Fruit fly (Drosophila melanogaster): ENCODE measurements around the gene CG14692.
A peak's percentile ranks its signal among the peaks of the same experiment; 100 is the strongest.

The CG14692 gene

DNA sequence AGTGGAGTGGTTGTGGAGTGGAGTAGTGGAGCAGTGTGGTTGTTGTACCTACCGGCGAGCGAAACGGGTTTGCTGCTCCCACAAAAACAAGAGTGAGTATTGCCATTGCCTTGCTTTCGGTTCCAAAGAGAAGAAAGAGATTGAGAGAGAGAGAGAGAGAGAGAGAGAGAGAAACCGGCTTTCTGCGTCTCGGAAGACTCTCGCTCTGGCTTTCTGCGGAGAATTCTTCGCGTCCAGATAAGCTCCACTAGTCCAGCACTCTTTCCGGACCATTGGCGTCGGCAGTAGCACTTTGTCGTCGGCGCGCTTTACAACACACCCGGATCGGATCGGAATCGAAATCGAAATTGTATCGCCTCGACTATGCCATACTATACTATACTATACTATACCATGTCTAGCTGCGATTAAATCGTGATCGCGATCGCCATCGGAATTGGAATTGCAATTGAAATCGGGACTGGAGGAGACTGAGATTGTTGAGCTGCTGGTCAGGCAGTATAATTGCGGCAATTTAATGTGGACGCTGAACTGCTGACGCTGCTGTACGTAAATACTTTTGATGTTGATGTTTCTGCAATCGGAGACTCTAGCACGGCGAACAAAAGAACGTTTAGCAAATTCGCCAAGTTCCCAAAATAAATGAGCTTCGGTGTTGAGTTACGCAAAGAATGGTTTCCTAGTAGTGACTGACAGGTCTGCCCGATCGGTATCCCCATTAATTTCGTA, 23.2 kb upstream of the CG14692 start, which contains the start of gene Cad86C:
Cad86C (plus strand) TSS at position 284 of the 729 bp plus-strand sequence.
- peak; percentile 93 for TF ChIP-seq CG4360 (GFP tag; IDR thresholded peaks at IDR 0.05)
- peak; percentile 59; the same call in 1 of the 2 replicates for TF ChIP-seq bbx (GFP tag; IDR thresholded peaks at IDR 0.05; ENCODE audit: partially characterized antibody)
- TF ChIP-seq CG14050 (GFP tag; IDR thresholded peaks at IDR 0.05) = no peak
- TF ChIP-seq H15 (GFP tag; IDR thresholded peaks at IDR 0.05) = no peak
- peak; percentile 52 for TF ChIP-seq hbn (GFP tag; IDR thresholded peaks at IDR 0.05; ENCODE audit: partially characterized antibody)
- TF ChIP-seq CG13894 (tag; optimal IDR thresholded peaks at IDR 0.05) = no peak
- peak; percentile 10 for TF ChIP-seq CG13624 (GFP tag; optimal IDR thresholded peaks at IDR 0.05)
- peak; percentile 25; the same call in 1 of the 2 replicates for TF ChIP-seq sob (GFP tag; IDR thresholded peaks at IDR 0.05)
- no peak for TF ChIP-seq CG15514 (GFP tag; optimal IDR thresholded peaks at IDR 0.05)
- peak; percentile 15 for TF ChIP-seq mirr (GFP tag; optimal IDR thresholded peaks at IDR 0.05)
- TF ChIP-seq z (GFP tag; IDR thresholded peaks at IDR 0.05) = peak; percentile 86
- peak; percentile 75 for TF ChIP-seq HLH4C (GFP tag; IDR thresholded peaks at IDR 0.05; ENCODE audit: partially characterized antibody)
- TF ChIP-seq CG6765 (GFP tag; optimal IDR thresholded peaks at IDR 0.05) = peak; percentile 2
- peak; percentile 72 for TF ChIP-seq tna (GFP tag; IDR thresholded peaks at IDR 0.05; ENCODE audit: partially characterized antibody)
- peak; percentile 23 for TF ChIP-seq CG3163 (GFP tag; optimal IDR thresholded peaks at IDR 0.05)
- peak; percentile 83 for TF ChIP-seq Jarid2 (GFP tag; optimal IDR thresholded peaks at IDR 0.05)
- peak; percentile 21; the same call in 1 of the 3 replicates for TF ChIP-seq so (GFP tag; IDR thresholded peaks at IDR 0.05)
- peak; percentile 13 for TF ChIP-seq Ets65A (GFP tag)
- peak; percentile 45; the same call in 1 of the 2 replicates for TF ChIP-seq ato (GFP tag; IDR thresholded peaks at IDR 0.05; ENCODE audit: partially characterized antibody)
- peak; percentile 69 for TF ChIP-seq Bgb (GFP tag; IDR thresholded peaks at IDR 0.05; ENCODE audit: partially characterized antibody)
- TF ChIP-seq Doc3 (GFP tag; IDR thresholded peaks at IDR 0.05; ENCODE audit: partially characterized antibody) = 0 out of 3 replicates have a peak, but pooled peaks have one; percentile 61
- peak; percentile 51 for TF ChIP-seq D19B (GFP tag; optimal IDR thresholded peaks at IDR 0.05)
- TF ChIP-seq vvl (GFP tag; IDR thresholded peaks at IDR 0.05) = peak; percentile 49; the same call in 1 of the 2 replicates
- peak; percentile 19 for TF ChIP-seq CG34376 (GFP tag; optimal IDR thresholded peaks at IDR 0.05)
- TF ChIP-seq ssp (GFP tag; IDR thresholded peaks at IDR 0.05) = no peak
- no peak for TF ChIP-seq CG1792 (GFP tag; optimal IDR thresholded peaks at IDR 0.05)
- peak; percentile 3 for TF ChIP-seq oc (tag; optimal IDR thresholded peaks at IDR 0.05)
- TF ChIP-seq grn (GFP tag; optimal IDR thresholded peaks at IDR 0.05) = peak; percentile 36
- peak; percentile 5 for TF ChIP-seq CG6854 (GFP tag; optimal IDR thresholded peaks at IDR 0.05)
- TF ChIP-seq Blimp-1 (GFP tag; optimal IDR thresholded peaks at IDR 0.05) = no peak
- peak; percentile 45; the same call in 1 of the 2 replicates for TF ChIP-seq unc-4 (GFP tag; IDR thresholded peaks at IDR 0.05; ENCODE audit: partially characterized antibody)
- peak; percentile 38; the same call in 1 of the 3 replicates for TF ChIP-seq CG11695 (GFP tag; IDR thresholded peaks at IDR 0.05)
- peak; percentile 43 for TF ChIP-seq CG5180 (GFP tag; optimal IDR thresholded peaks at IDR 0.05)
- peak; percentile 47; the same call in 1 of the 3 replicates for TF ChIP-seq CG16813 (GFP tag; IDR thresholded peaks at IDR 0.05; ENCODE audit: partially characterized antibody)
- peak; percentile 21 for TF ChIP-seq lab (GFP tag; optimal IDR thresholded peaks at IDR 0.05)
- TF ChIP-seq Med (GFP tag) = peak; percentile 43
- TF ChIP-seq CG34224 (GFP tag; IDR thresholded peaks at IDR 0.05; ENCODE audit: partially characterized antibody) = peak; percentile 46
- peak; percentile 6; the same call in 1 of the 2 replicates for TF ChIP-seq Xrp1 (GFP tag; IDR thresholded peaks at IDR 0.05)
- TF ChIP-seq nom (GFP tag; optimal IDR thresholded peaks at IDR 0.05) = peak; percentile 85
- peak; percentile 37; the same call in 1 of the 2 replicates for TF ChIP-seq amos (GFP tag; IDR thresholded peaks at IDR 0.05; ENCODE audit: partially characterized antibody)
- peak; percentile 91 for TF ChIP-seq CG12769 (tag; optimal IDR thresholded peaks at IDR 0.05)
- TF ChIP-seq fd64A (GFP tag; optimal IDR thresholded peaks at IDR 0.05) = no peak
- TF ChIP-seq Dbx (GFP tag; IDR thresholded peaks at IDR 0.05) = 0 out of 3 replicates have a peak, but pooled peaks have one; percentile 21
- peak; percentile 97 for TF ChIP-seq yki (optimal IDR thresholded peaks at IDR 0.05)
- TF ChIP-seq CG9932 (GFP tag; IDR thresholded peaks at IDR 0.05) = 0 out of 2 replicates have a peak, but pooled peaks have one; percentile 42
- TF ChIP-seq Dref (GFP tag; IDR thresholded peaks at IDR 0.05) = no peak
- TF ChIP-seq inv (GFP tag; IDR thresholded peaks at IDR 0.05; ENCODE audit: partially characterized antibody) = peak; percentile 29; the same call in 1 of the 2 replicates
